Fruit fly (Drosophila melanogaster) whole organism, wandering third instar larva: ENCODE results near the gene Rpn10.

Experiments
- Abd-B ChIP-seq: fragments of >200 bp; optimal IDR thresholded peaks from 2 replicates; lab custom pipeline; 2017; ENCODE audit warnings: missing biosample characterization, missing genetic modification characterization
- CG32264 ChIP-seq: fragments of 200-800 bp; sonication (Bioruptor generic); optimal IDR thresholded peaks from 2 replicates; lab custom pipeline; 2016; ENCODE audit warnings: missing biosample characterization, missing genetic modification characterization
- CG9705 ChIP-seq: fragments of 200-800 bp; sonication (Bioruptor generic); optimal IDR thresholded peaks from 2 replicates; lab custom pipeline; 2018; ENCODE audit warnings: missing biosample characterization, mild to moderate bottlenecking, missing genetic modification characterization
- CrebA ChIP-seq: fragments of 200-800 bp; sonication (Bioruptor generic); optimal IDR thresholded peaks from 2 replicates; lab custom pipeline; 2016; ENCODE audit warnings: missing biosample characterization, mild to moderate bottlenecking, missing genetic modification characterization, borderline replicate concordance
- Dfd ChIP-seq: fragments of >200 bp; optimal IDR thresholded peaks from 2 replicates; lab custom pipeline; 2017; ENCODE audit warnings: missing biosample characterization, missing genetic modification characterization
- Dif ChIP-seq: fragments of 200-275, 200-300 bp; sonication (Bioruptor generic); optimal IDR thresholded peaks from 2 replicates; lab custom pipeline; 2018; ENCODE audit warnings: missing biosample characterization, missing genetic modification characterization; ENCODE audit not compliant: partially characterized antibody
- HLH106 ChIP-seq: fragments of 200-800 bp; optimal IDR thresholded peaks from 3 replicates; lab custom pipeline; 2019; ENCODE audit warnings: missing biosample characterization, mild to moderate bottlenecking, missing genetic modification characterization, moderate library complexity
- Hnf4 ChIP-seq: fragments of 200-800 bp; sonication (Bioruptor generic); optimal IDR thresholded peaks from 2 replicates; lab custom pipeline; 2016; ENCODE audit warnings: missing biosample characterization, mild to moderate bottlenecking, missing genetic modification characterization
- Hr83 ChIP-seq: fragments of 200-300 bp; sonication (Bioruptor generic); optimal IDR thresholded peaks from 2 replicates; lab custom pipeline; 2016; ENCODE audit warnings: missing biosample characterization, mild to moderate bottlenecking, missing genetic modification characterization, moderate library complexity; ENCODE audit not compliant: poor library complexity, severe bottlenecking
- Mio ChIP-seq: sonication (Bioruptor generic); optimal IDR thresholded peaks from 2 replicates; lab custom pipeline; 2016; ENCODE audit warnings: missing biosample characterization, missing genetic modification characterization
- Myc ChIP-seq: fragments of >200 bp; optimal IDR thresholded peaks from 2 replicates; lab custom pipeline; 2017
- N ChIP-seq: fragments of >200 bp; optimal IDR thresholded peaks from 2 replicates; lab custom pipeline; 2018; ENCODE audit warnings: missing biosample characterization, missing external identifiers, missing genetic modification characterization
- OdsH ChIP-seq: fragments of 200-800 bp; sonication (Bioruptor generic); optimal IDR thresholded peaks from 2 replicates; lab custom pipeline; 2016; ENCODE audit warnings: missing biosample characterization, mild to moderate bottlenecking, missing genetic modification characterization
- Rel ChIP-seq, 2 experiments: fragments of 200-800 bp; sonication (Bioruptor generic) in 1 of 2; optimal IDR thresholded peaks; 2 replicates in 1 of 2; 3 replicates in 1 of 2; lab custom pipeline; 2016 to 2019; ENCODE audit warnings: mild to moderate bottlenecking in 2 of 2, missing biosample characterization in 2 of 2, missing genetic modification characterization in 2 of 2, moderate library complexity in 1 of 2
- Sp1 ChIP-seq: fragments of 200-800 bp; sonication (Bioruptor generic); optimal IDR thresholded peaks from 3 replicates; lab custom pipeline; 2019; ENCODE audit warnings: missing biosample characterization, mild to moderate bottlenecking, missing genetic modification characterization, moderate library complexity
- br ChIP-seq: fragments of 200-800 bp; sonication (Bioruptor generic); optimal IDR thresholded peaks from 2 replicates; lab custom pipeline; 2016; ENCODE audit warnings: missing biosample characterization, missing genetic modification characterization
- brk ChIP-seq: fragments of 200-800 bp; sonication (Bioruptor generic); optimal IDR thresholded peaks from 2 replicates; lab custom pipeline; 2016; ENCODE audit warnings: missing biosample characterization, mild to moderate bottlenecking, missing genetic modification characterization
- dl ChIP-seq, 2 experiments: fragments of 175-275, 200-275 bp in 1 of 2; fragments of 200-275 bp in 1 of 2; sonication (Bioruptor generic); optimal IDR thresholded peaks; lab custom pipeline; 2018; ENCODE audit warnings: mild to moderate bottlenecking in 2 of 2, missing biosample characterization in 2 of 2, missing genetic modification characterization in 2 of 2, moderate library complexity in 2 of 2; ENCODE audit not compliant: partially characterized antibody in 2 of 2, insufficient read depth in 1 of 2
- dsf ChIP-seq: sonication (Bioruptor generic); optimal IDR thresholded peaks from 2 replicates; lab custom pipeline; 2016; ENCODE audit warnings: missing biosample characterization, missing genetic modification characterization, borderline replicate concordance
- ey ChIP-seq: fragments of 200-800 bp; sonication (Bioruptor generic); optimal IDR thresholded peaks from 2 replicates; lab custom pipeline; 2016; ENCODE audit warnings: missing biosample characterization, missing genetic modification characterization
- foxo ChIP-seq, 2 experiments: fragments of 200-800 bp; sonication (Bioruptor generic); optimal IDR thresholded peaks; 2 replicates in 1 of 2; 3 replicates in 1 of 2; lab custom pipeline; 2016 to 2017; ENCODE audit warnings: missing biosample characterization in 2 of 2, missing genetic modification characterization in 2 of 2
- fru ChIP-seq: fragments of 200-800 bp; sonication (Bioruptor generic); optimal IDR thresholded peaks from 3 replicates; lab custom pipeline; 2016; ENCODE audit warnings: missing biosample characterization, mild to moderate bottlenecking, missing genetic modification characterization
- h ChIP-seq: fragments of 200-800 bp; sonication (Bioruptor generic); optimal IDR thresholded peaks from 3 replicates; lab custom pipeline; 2016; ENCODE audit warnings: missing biosample characterization, mild to moderate bottlenecking, missing genetic modification characterization
- lola ChIP-seq: fragments of >200 bp; optimal IDR thresholded peaks from 2 replicates; lab custom pipeline; 2017; ENCODE audit warnings: missing biosample characterization, missing genetic modification characterization
- pan ChIP-seq: fragments of >200 bp; optimal IDR thresholded peaks from 2 replicates; lab custom pipeline; 2017
- psq ChIP-seq: fragments of 200-800 bp; sonication (Bioruptor generic); optimal IDR thresholded peaks from 3 replicates; lab custom pipeline; 2017; ENCODE audit warnings: missing biosample characterization, mild to moderate bottlenecking, missing genetic modification characterization, moderate library complexity
- sv ChIP-seq: fragments of 200-800 bp; sonication (Bioruptor generic); optimal IDR thresholded peaks from 3 replicates; lab custom pipeline; 2016; ENCODE audit warnings: missing biosample characterization, missing genetic modification characterization
- woc ChIP-seq: sonication (Bioruptor generic); optimal IDR thresholded peaks from 2 replicates; lab custom pipeline; 2016; ENCODE audit warnings: missing biosample characterization, mild to moderate bottlenecking, missing genetic modification characterization

The Rpn10 gene

DNA sequence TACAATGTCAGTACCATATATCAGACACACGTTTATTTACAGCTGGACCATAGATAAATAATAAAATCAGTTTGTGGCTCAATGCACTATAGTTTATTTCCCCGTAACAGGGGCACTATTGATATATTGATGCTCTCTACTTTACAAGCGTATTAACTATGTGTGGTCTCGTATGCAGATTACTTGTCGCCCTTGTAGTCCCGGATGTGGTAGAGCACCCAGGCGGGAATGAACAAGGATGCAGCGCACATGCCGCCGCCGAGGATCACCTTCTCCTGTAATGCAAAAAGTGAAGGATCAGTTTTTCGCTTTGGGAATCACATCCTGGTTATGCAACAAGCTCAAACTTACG is 2.1 kb downstream of the Rpn10 start:
- TF ChIP-seq pan (lab: Kevin White, UChicago) (no peak), Abd-B (GFP tag; lab: Kevin White, UChicago) (no peak)
- TF ChIP-seq, all 38 proteins: peak for 0

DNA sequence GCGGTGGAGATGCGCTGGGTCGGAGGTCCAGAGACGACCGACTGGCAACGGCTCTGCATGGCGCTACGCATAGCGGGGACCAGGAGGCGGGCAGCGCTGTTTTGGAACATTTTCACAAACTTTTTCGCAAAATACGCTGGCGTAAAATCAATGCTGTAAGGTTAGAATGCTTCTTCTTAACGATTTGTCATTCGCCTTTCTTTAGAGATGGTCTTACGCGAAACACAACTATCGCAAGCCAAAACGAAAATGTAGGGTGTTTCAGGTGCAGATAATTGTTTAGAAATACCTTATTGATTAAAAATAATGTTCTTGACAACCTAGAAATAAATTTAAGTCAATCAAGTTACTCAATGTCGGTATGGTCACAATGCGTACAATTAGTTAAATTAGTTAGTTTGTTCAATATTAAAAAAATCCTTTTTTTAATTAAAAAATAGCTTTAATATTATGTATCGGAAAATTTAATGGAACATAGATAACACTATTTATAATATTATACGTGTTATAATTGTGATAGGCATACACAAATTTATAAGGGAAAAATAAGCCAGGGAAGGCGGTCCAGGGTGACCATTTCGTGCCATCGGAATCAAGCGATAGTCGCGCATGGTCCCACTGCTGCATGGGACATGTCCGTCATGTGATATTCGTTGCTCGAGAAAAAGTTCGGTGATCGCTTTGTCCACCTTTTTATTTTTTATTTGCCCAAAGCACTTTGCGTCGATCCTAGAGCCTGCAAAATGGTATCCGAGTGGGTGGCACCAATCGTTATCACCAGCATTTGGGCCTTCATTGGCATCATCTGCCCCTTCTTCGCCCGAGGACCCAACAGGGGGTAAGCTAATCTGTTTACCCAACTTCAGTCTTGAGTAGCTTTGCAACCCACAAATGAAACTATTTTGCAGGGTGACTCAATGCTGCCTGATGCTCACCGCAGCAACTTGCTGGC is 2.7 kb downstream of the Rpn10 start, which contains the start of the genes COX8 and VhaM9.7-b:
Gene COX8 (minus strand): TSS at position 203 of the 952 bp plus-strand sequence.
Gene VhaM9.7-b (plus strand): TSS at position 618 of the 952 bp plus-strand sequence.
- TF ChIP-seq CG9705 (GFP tag; lab: Kevin White, UChicago) (peak; percentile 63), ey (GFP tag; lab: Kevin White, UChicago) (peak; percentile 48), h (GFP tag; lab: Kevin White, UChicago) (no peak), Dfd (GFP tag; lab: Kevin White, UChicago) (no peak), psq (peak; percentile 17), dl (GFP tag; optimal IDR thresholded peaks at IDR 0.05; lab: Kevin White, UChicago; ENCODE audit: insufficient read depth in 1 of 2, partially characterized antibody in 2 of 2) (no peak), Myc (lab: Kevin White, UChicago) (peak; percentile 11), Hr83 (peak; percentile 83), Abd-B (GFP tag; lab: Kevin White, UChicago) (no peak), CG32264 (GFP tag; lab: Kevin White, UChicago) (no peak), pan (lab: Kevin White, UChicago) (no peak), brk (GFP tag; lab: Kevin White, UChicago) (peak; percentile 71), N (GFP tag; lab: Kevin White, UChicago) (no peak), dsf (GFP tag; lab: Kevin White, UChicago) (peak; percentile 69), Hnf4 (GFP tag; lab: Kevin White, UChicago) (peak; percentile 56), Rel (GFP tag; optimal IDR thresholded peaks at IDR 0.05; lab: Kevin White, UChicago) (no peak), Rel (tag; optimal IDR thresholded peaks at IDR 0.05; lab: Kevin White, UChicago) (peak; percentile 86), CrebA (GFP tag; lab: Kevin White, UChicago) (no peak), Sp1 (GFP tag; lab: Kevin White, UChicago) (no peak), sv (GFP tag; lab: Kevin White, UChicago) (peak; percentile 36), lola (GFP tag; lab: Kevin White, UChicago) (no peak), Mio (GFP tag; lab: Kevin White, UChicago) (no peak), woc (GFP tag; lab: Kevin White, UChicago) (peak; percentile 86)

DNA sequence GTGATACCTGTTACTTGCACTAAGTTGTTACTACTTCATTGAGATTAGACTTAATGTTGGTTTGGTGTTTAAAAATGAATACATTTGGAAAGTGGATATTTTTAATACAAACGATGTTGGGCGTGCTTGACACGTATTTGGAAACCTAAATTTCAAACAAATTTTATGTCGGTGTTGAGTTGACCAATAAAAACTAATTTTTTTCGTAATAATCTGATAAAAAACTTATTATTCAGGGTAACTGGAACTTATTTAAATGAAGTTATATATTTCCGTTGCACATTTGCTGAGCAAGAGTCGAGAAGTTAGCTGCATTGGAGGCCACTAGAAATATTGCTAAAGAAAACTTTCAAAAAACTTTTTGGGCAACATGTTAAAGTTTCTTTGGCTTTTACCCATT is 5.3 kb downstream of the Rpn10 start, which contains the start of gene CG33290:
Gene CG33290 (plus strand): TSS at position 301 of the 400 bp plus-strand sequence.
- TF ChIP-seq foxo (GFP tag; optimal IDR thresholded peaks at IDR 0.05; lab: Kevin White, UChicago) = no peak
- TF ChIP-seq OdsH (GFP tag; lab: Kevin White, UChicago) = no peak
- TF ChIP-seq Myc (lab: Kevin White, UChicago) = no peak
- no peak for TF ChIP-seq woc (GFP tag; lab: Kevin White, UChicago)
- TF ChIP-seq br (GFP tag; lab: Kevin White, UChicago) = no peak

DNA sequence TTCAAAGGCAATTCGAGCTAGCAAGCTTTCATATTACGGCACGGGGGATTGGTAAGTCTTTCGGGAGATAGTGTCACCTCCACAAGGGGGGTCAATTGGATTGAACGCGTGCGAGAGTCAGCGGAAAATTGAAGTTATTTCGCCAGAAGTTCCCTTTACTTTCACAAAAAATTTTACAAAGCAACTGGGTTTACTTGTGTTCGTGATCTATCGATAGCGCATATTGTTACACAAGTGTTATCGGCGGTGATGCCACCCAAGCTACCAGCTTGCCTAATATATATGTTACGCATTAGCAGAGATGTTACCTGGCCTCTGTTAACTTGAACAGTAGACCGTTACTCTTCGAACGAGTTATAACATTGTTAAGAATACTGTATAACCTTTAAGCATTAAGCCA is 18.0 kb downstream of the Rpn10 start, which contains the start of gene Wnk:
Gene Wnk (minus strand): TSS at position 177 of the 400 bp plus-strand sequence.
- no peak for TF ChIP-seq CG9705 (GFP tag; lab: Kevin White, UChicago)
- TF ChIP-seq brk (GFP tag; lab: Kevin White, UChicago) = no peak
- no peak for TF ChIP-seq Hr83
- no peak for TF ChIP-seq dsf (GFP tag; lab: Kevin White, UChicago)
- TF ChIP-seq CrebA (GFP tag; lab: Kevin White, UChicago) = no peak
- no peak for TF ChIP-seq Dif
- TF ChIP-seq fru (GFP tag; lab: Kevin White, UChicago) = no peak
- TF ChIP-seq HLH106 (tag; lab: Kevin White, UChicago) = no peak
- TF ChIP-seq lola (GFP tag; lab: Kevin White, UChicago) = no peak
